Worm (Caenorhabditis elegans) whole organism, L2 larva: ENCODE measurements around the gene C25E10.11.

ENCODE experiments used
- F13H6.1 ChIP-seq: sonication (generic microtip); optimal IDR thresholded peaks from 2 replicates; lab custom pipeline; 2016; ENCODE audit warnings: missing genetic modification characterization, missing compliant biosample characterization
- R02D3.7 ChIP-seq: fragments of 150-350 bp; optimal IDR thresholded peaks from 2 replicates; lab custom pipeline; 2014; ENCODE audit warnings: missing biosample characterization, missing genetic modification characterization
- ZK546.5 ChIP-seq: sonication (generic microtip); optimal IDR thresholded peaks from 2 replicates; lab custom pipeline; 2017; ENCODE audit warnings: missing biosample characterization, missing genetic modification characterization
- alr-1 ChIP-seq: fragments of 150-350 bp; optimal IDR thresholded peaks from 2 replicates; lab custom pipeline; 2014; ENCODE audit warnings: missing biosample characterization, missing genetic modification characterization
- aly-2 ChIP-seq: fragments of 150-350 bp; optimal IDR thresholded peaks from 2 replicates; lab custom pipeline; 2014; ENCODE audit warnings: missing biosample characterization, missing genetic modification characterization
- ama-1 ChIP-seq: fragments of 150-350 bp; optimal IDR thresholded peaks from 2 replicates; lab custom pipeline; 2018; ENCODE audit warnings: inconsistent platforms
- blmp-1 ChIP-seq: sonication (generic microtip); optimal IDR thresholded peaks from 2 replicates; lab custom pipeline; 2017; ENCODE audit warnings: missing genetic modification characterization, mild to moderate bottlenecking, missing compliant biosample characterization, antibody characterized with exemption, moderate library complexity; ENCODE audit not compliant: insufficient read depth
- ceh-82 ChIP-seq: fragments of 150-350 bp; optimal IDR thresholded peaks from 2 replicates; lab custom pipeline; 2014; ENCODE audit warnings: missing biosample characterization, missing genetic modification characterization
- crh-2 ChIP-seq: sonication (generic microtip); optimal IDR thresholded peaks from 2 replicates; lab custom pipeline; 2017; ENCODE audit warnings: missing biosample characterization, missing genetic modification characterization
- dmd-4 ChIP-seq: sonication (generic microtip); optimal IDR thresholded peaks from 2 replicates; lab custom pipeline; 2017; ENCODE audit warnings: missing biosample characterization, missing genetic modification characterization
- elt-1 ChIP-seq: fragments of 150-350 bp; optimal IDR thresholded peaks from 2 replicates; lab custom pipeline; 2014; ENCODE audit warnings: missing biosample characterization, missing genetic modification characterization
- elt-3 ChIP-seq: sonication (generic microtip); optimal IDR thresholded peaks from 2 replicates; lab custom pipeline; 2017; ENCODE audit warnings: missing biosample characterization, missing genetic modification characterization
- fos-1 ChIP-seq: fragments of 150-350 bp; optimal IDR thresholded peaks from 2 replicates; lab custom pipeline; 2014; ENCODE audit warnings: missing biosample characterization, missing genetic modification characterization
- gmeb-1 ChIP-seq: fragments of 150-350 bp; optimal IDR thresholded peaks from 2 replicates; lab custom pipeline; 2014; ENCODE audit warnings: missing biosample characterization, missing genetic modification characterization
- lin-11 ChIP-seq: fragments of 150-350 bp; sonication (generic microtip); optimal IDR thresholded peaks from 2 replicates; lab custom pipeline; 2014; ENCODE audit warnings: missing biosample characterization, missing genetic modification characterization, inconsistent platforms, mixed read lengths
- lin-13 ChIP-seq: fragments of 150-350 bp; optimal IDR thresholded peaks from 2 replicates; lab custom pipeline; 2014; ENCODE audit warnings: missing biosample characterization, missing genetic modification reagents, missing genetic modification characterization
- lin-39 ChIP-seq: fragments of 150-350 bp; optimal IDR thresholded peaks from 2 replicates; lab custom pipeline; 2014; ENCODE audit warnings: missing biosample characterization, missing genetic modification reagents, missing genetic modification characterization
- mab-5 ChIP-seq: fragments of 150-350 bp; optimal IDR thresholded peaks from 2 replicates; lab custom pipeline; 2014; ENCODE audit warnings: missing biosample characterization, missing genetic modification characterization
- mdl-1 ChIP-seq, 2 experiments: fragments of 150-350 bp in 1 of 2; sonication (generic microtip) in 1 of 2; optimal IDR thresholded peaks; 2 replicates each; lab custom pipeline; 2017; ENCODE audit warnings: missing biosample characterization in 2 of 2, missing genetic modification characterization in 2 of 2
- nhr-10 ChIP-seq: sonication (generic microtip); optimal IDR thresholded peaks from 2 replicates; lab custom pipeline; 2017; ENCODE audit warnings: missing biosample characterization, missing genetic modification characterization
- nhr-11 ChIP-seq: fragments of 150-350 bp; optimal IDR thresholded peaks from 2 replicates; lab custom pipeline; 2014; ENCODE audit warnings: missing biosample characterization, missing genetic modification characterization
- nhr-12 ChIP-seq: fragments of 150-350 bp; optimal IDR thresholded peaks from 2 replicates; lab custom pipeline; 2014; ENCODE audit warnings: missing biosample characterization, missing genetic modification characterization
- nhr-129 ChIP-seq: fragments of 150-350 bp; optimal IDR thresholded peaks from 2 replicates; lab custom pipeline; 2014; ENCODE audit warnings: missing biosample characterization, missing genetic modification characterization
- nhr-21 ChIP-seq: fragments of 150-350 bp; optimal IDR thresholded peaks from 2 replicates; lab custom pipeline; 2014; ENCODE audit warnings: missing biosample characterization, missing genetic modification characterization
- nhr-23 ChIP-seq: fragments of 150-350 bp; optimal IDR thresholded peaks from 2 replicates; lab custom pipeline; 2014; ENCODE audit warnings: missing biosample characterization, missing genetic modification reagents, missing genetic modification characterization
- nhr-237 ChIP-seq: fragments of 150-350 bp; optimal IDR thresholded peaks from 2 replicates; lab custom pipeline; 2014; ENCODE audit warnings: missing biosample characterization, missing genetic modification characterization
- nhr-6 ChIP-seq: fragments of 150-350 bp; optimal IDR thresholded peaks from 2 replicates; lab custom pipeline; 2014; ENCODE audit warnings: missing biosample characterization, missing genetic modification characterization
- nhr-77 ChIP-seq: fragments of 150-350 bp; optimal IDR thresholded peaks from 2 replicates; lab custom pipeline; 2014; ENCODE audit warnings: missing biosample characterization, missing genetic modification characterization
- peb-1 ChIP-seq: fragments of 150-350 bp; optimal IDR thresholded peaks from 2 replicates; lab custom pipeline; 2014; ENCODE audit warnings: missing biosample characterization, missing genetic modification characterization
- sem-4 ChIP-seq: fragments of 150-350 bp; optimal IDR thresholded peaks from 2 replicates; lab custom pipeline; 2014; ENCODE audit warnings: missing biosample characterization, missing genetic modification reagents, missing genetic modification characterization
- skn-1 ChIP-seq: sonication (generic microtip); optimal IDR thresholded peaks from 2 replicates; lab custom pipeline; 2017; ENCODE audit warnings: missing biosample characterization, missing genetic modification characterization
- sma-3 ChIP-seq: sonication (generic microtip); optimal IDR thresholded peaks from 2 replicates; lab custom pipeline; 2016; ENCODE audit warnings: missing genetic modification reagents, missing genetic modification characterization, missing compliant biosample characterization
- sma-9 ChIP-seq, 2 experiments: fragments of 150-350 bp in 1 of 2; sonication (generic microtip) in 1 of 2; optimal IDR thresholded peaks; 2 replicates each; lab custom pipeline; 2014 to 2016; ENCODE audit warnings: missing genetic modification characterization in 2 of 2, mild to moderate bottlenecking in 1 of 2, missing biosample characterization in 1 of 2, missing compliant biosample characterization in 1 of 2, missing genetic modification reagents in 1 of 2, moderate library complexity in 1 of 2
- snpc-4 ChIP-seq: fragments of 150-350 bp; optimal IDR thresholded peaks from 2 replicates; lab custom pipeline; 2014; ENCODE audit warnings: missing biosample characterization, missing genetic modification characterization
- unc-39 ChIP-seq: fragments of 150-350 bp; optimal IDR thresholded peaks from 2 replicates; lab custom pipeline; 2014; ENCODE audit warnings: missing biosample characterization, missing genetic modification characterization
- unc-55 ChIP-seq: fragments of 150-350 bp; sonication (generic microtip); optimal IDR thresholded peaks from 3 replicates; lab custom pipeline; 2014; ENCODE audit warnings: missing biosample characterization, missing genetic modification reagents, missing genetic modification characterization
- unc-62 ChIP-seq: fragments of 150-350 bp; optimal IDR thresholded peaks from 2 replicates; lab custom pipeline; 2014; ENCODE audit warnings: missing biosample characterization, missing genetic modification reagents, missing genetic modification characterization
- zag-1 ChIP-seq: fragments of 150-350 bp; optimal IDR thresholded peaks from 2 replicates; lab custom pipeline; 2014; ENCODE audit warnings: missing biosample characterization, missing genetic modification characterization
- ztf-1 ChIP-seq: fragments of 200-800 bp; sonication (Bioruptor generic); conservative IDR thresholded peaks from 2 replicates; pipeline ENCODE4 v1.3.6; 2022; ENCODE audit warnings: missing genetic modification characterization, missing compliant biosample characterization
- ztf-11 ChIP-seq: sonication (generic microtip); optimal IDR thresholded peaks from 2 replicates; lab custom pipeline; 2017; ENCODE audit warnings: missing biosample characterization, missing genetic modification characterization

Gene C25E10.11

ce11 chrV:9084252-9084651, 25.7 kb upstream of the C25E10.11 start:
- peak; percentile 68 for TF ChIP-seq sma-9 (GFP tag; optimal IDR thresholded peaks at IDR 0.05; lab: Kevin White, UChicago)
- no peak for TF ChIP-seq sma-9 (tag; optimal IDR thresholded peaks at IDR 0.05; lab: Kevin White, UChicago)
- no peak for TF ChIP-seq R02D3.7
- TF ChIP-seq sma-3 (GFP tag; lab: Kevin White, UChicago) = peak; percentile 17

- TF ChIP-seq nhr-237 (tag; lab: Kevin White, UChicago) (no peak), sem-4 (tag; lab: Kevin White, UChicago) (no peak), elt-3 (tag; lab: Kevin White, UChicago) (no peak), unc-39 (no peak), ztf-1 (GFP tag; lab: Robert Waterston, UW) (no peak), lin-11 (tag; lab: Kevin White, UChicago) (no peak), mdl-1 (tag; optimal IDR thresholded peaks at IDR 0.05; lab: Kevin White, UChicago) (no peak), R02D3.7 (no peak), ztf-11 (tag; lab: Kevin White, UChicago) (no peak)
Measured at ce11 chrV:9082350-9082749, 23.8 kb upstream of the C25E10.11 start.

ce11 chrV:9081410-9081809, 22.9 kb upstream of the C25E10.11 start:
- peak; percentile 22 for TF ChIP-seq F13H6.1 (tag; lab: Kevin White, UChicago)
- TF ChIP-seq crh-2 (tag; lab: Kevin White, UChicago) = peak; percentile 21
- TF ChIP-seq lin-11 (tag; lab: Kevin White, UChicago) = no peak
- TF ChIP-seq lin-39 (tag; lab: Kevin White, UChicago) = no peak
- no peak for TF ChIP-seq unc-39
- TF ChIP-seq fos-1 (tag; lab: Kevin White, UChicago) = peak; percentile 61

ce11 chrV:9079965-9080432, 21.5 kb upstream of the C25E10.11 start:
- TF ChIP-seq mdl-1 (tag; optimal IDR thresholded peaks at IDR 0.05; lab: Kevin White, UChicago) (peak in 1 of 2 experiments; percentile 51), F13H6.1 (tag; lab: Kevin White, UChicago) (peak; percentile 79), sma-9 (GFP tag; optimal IDR thresholded peaks at IDR 0.05; lab: Kevin White, UChicago) (peak; percentile 88), sma-9 (tag; optimal IDR thresholded peaks at IDR 0.05; lab: Kevin White, UChicago) (no peak), elt-1 (tag; lab: Kevin White, UChicago) (no peak), alr-1 (tag; lab: Kevin White, UChicago) (no peak), ztf-11 (tag; lab: Kevin White, UChicago) (no peak), nhr-129 (tag; lab: Kevin White, UChicago) (peak; percentile 53), fos-1 (tag; lab: Kevin White, UChicago) (peak; percentile 72), crh-2 (tag; lab: Kevin White, UChicago) (peak; percentile 51), nhr-10 (tag; lab: Kevin White, UChicago) (no peak), gmeb-1 (peak; percentile 39)

- TF ChIP-seq snpc-4 (tag; lab: Kevin White, UChicago) (no peak), ztf-11 (tag; lab: Kevin White, UChicago) (no peak), unc-39 (no peak), nhr-21 (tag; lab: Kevin White, UChicago) (peak; percentile 5), sma-3 (GFP tag; lab: Kevin White, UChicago) (no peak), sem-4 (tag; lab: Kevin White, UChicago) (no peak), nhr-129 (tag; lab: Kevin White, UChicago) (peak; percentile 64), unc-55 (GFP tag; lab: Kevin White, UChicago) (no peak), nhr-237 (tag; lab: Kevin White, UChicago) (no peak), dmd-4 (tag; lab: Kevin White, UChicago) (no peak), nhr-6 (tag; lab: Kevin White, UChicago) (no peak), ama-1 (lab: Kevin White, UChicago) (no peak), aly-2 (no peak), alr-1 (tag; lab: Kevin White, UChicago) (no peak), skn-1 (tag; lab: Kevin White, UChicago) (peak; percentile 42), crh-2 (tag; lab: Kevin White, UChicago) (peak; percentile 9), elt-1 (tag; lab: Kevin White, UChicago) (no peak), sma-9 (GFP tag; optimal IDR thresholded peaks at IDR 0.05; lab: Kevin White, UChicago) (peak; percentile 48), sma-9 (tag; optimal IDR thresholded peaks at IDR 0.05; lab: Kevin White, UChicago) (no peak), lin-39 (tag; lab: Kevin White, UChicago) (no peak), nhr-12 (tag; lab: Kevin White, UChicago) (no peak), mab-5 (no peak), ZK546.5 (tag; lab: Kevin White, UChicago) (no peak), nhr-10 (tag; lab: Kevin White, UChicago) (no peak), ceh-82 (tag; lab: Kevin White, UChicago) (no peak), peb-1 (tag; lab: Kevin White, UChicago) (no peak), zag-1 (tag; lab: Kevin White, UChicago) (no peak), elt-3 (tag; lab: Kevin White, UChicago) (no peak), nhr-11 (tag; lab: Kevin White, UChicago) (no peak), ztf-1 (GFP tag; lab: Robert Waterston, UW) (no peak), lin-13 (GFP tag; lab: Kevin White, UChicago) (no peak), nhr-77 (tag; lab: Kevin White, UChicago) (no peak), nhr-23 (no peak), blmp-1 (tag; lab: Kevin White, UChicago) (peak; percentile 69), unc-62 (no peak), lin-11 (tag; lab: Kevin White, UChicago) (no peak)
Measured at ce11 chrV:9078815-9079525, 20.4 kb upstream of the C25E10.11 start.
